Fruit fly (Drosophila melanogaster): ENCODE results near the gene CG42570.

CG42570 gene

DNA sequence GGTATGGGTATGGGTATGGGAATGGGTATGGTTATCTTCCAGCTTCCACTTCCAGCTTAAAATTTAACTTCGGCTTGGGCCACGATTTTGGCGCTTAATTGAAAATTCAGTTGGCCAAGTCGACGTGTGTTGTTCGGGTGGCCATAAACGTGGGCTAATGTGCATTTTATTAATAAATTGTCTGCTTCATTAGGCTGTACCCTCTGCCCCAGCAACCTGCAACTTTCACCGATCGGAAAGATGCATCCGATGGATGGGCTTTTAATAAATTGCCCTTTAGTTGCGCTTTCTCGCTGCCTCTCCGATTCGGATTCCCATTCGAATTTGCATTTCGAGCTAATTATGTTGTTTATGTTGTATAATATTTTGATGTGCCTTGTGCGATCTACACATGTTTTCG lies 22.4 kb upstream of the CG42570 start (continued):
- TF ChIP-seq ci (GFP tag; IDR thresholded peaks at IDR 0.05): 0 out of 3 replicates have a peak, but pooled peaks have one; percentile 12
- TF ChIP-seq D (optimal IDR thresholded peaks at IDR 0.05): no peak
- TF ChIP-seq D (GFP tag; optimal IDR thresholded peaks at IDR 0.05): no peak
- peak; percentile 54; the same call in 1 of the 2 replicates for TF ChIP-seq vvl (GFP tag; IDR thresholded peaks at IDR 0.05)
- no peak for TF ChIP-seq Ets97D (GFP tag; optimal IDR thresholded peaks at IDR 0.05)
- no peak for TF ChIP-seq Camta (GFP tag; optimal IDR thresholded peaks at IDR 0.05)
- no peak for TF ChIP-seq CG16815 (GFP tag; optimal IDR thresholded peaks at IDR 0.05)
- TF ChIP-seq Atf-2 (GFP tag; optimal IDR thresholded peaks at IDR 0.05): no peak
- no peak for TF ChIP-seq E2f1 (GFP tag; IDR thresholded peaks at IDR 0.05)
- TF ChIP-seq CG2120 (GFP tag; optimal IDR thresholded peaks at IDR 0.05): no peak
- no peak for TF ChIP-seq CG1832 (GFP tag; optimal IDR thresholded peaks at IDR 0.05)
- TF ChIP-seq gsb (GFP tag; IDR thresholded peaks at IDR 0.05): no peak
- no peak for TF ChIP-seq CG9727 (GFP tag; optimal IDR thresholded peaks at IDR 0.05)

DNA sequence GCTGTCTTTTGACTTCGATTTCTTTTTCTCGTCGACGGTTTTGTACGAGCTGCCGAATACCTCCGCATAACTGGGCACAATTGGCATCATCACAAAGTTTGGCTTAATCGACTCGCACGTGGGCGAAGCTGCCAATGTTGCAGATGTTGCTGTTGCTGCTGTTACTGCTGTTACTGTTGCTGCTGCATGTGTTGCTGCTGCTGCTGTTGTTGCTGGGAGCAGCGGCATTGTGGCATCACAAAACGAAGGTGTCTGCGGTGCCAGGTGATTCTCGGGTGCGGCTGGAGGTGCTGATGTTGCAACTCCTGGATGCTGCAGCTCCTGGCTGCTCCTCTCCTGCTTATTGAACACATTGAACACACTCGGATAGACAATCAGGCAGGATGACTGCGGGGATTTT lies 19.7 kb upstream of the CG42570 start:
- TF ChIP-seq slbo (GFP tag; IDR thresholded peaks at IDR 0.05) (0 out of 2 replicates have a peak, but pooled peaks have one; percentile 13), H2.0 (GFP tag; IDR thresholded peaks at IDR 0.05) (no peak), CG13123 (GFP tag; optimal IDR thresholded peaks at IDR 0.05) (no peak), zfh2 (GFP tag; optimal IDR thresholded peaks at IDR 0.05) (no peak), CkIIα-i1 (GFP tag; IDR thresholded peaks at IDR 0.05) (no peak), CG9876 (GFP tag; optimal IDR thresholded peaks at IDR 0.05) (no peak), CG14441 (GFP tag; IDR thresholded peaks at IDR 0.05) (no peak), dati (GFP tag; IDR thresholded peaks at IDR 0.05) (no peak), CG7928 (GFP tag; optimal IDR thresholded peaks at IDR 0.05) (no peak), Sry-δ (GFP tag; optimal IDR thresholded peaks at IDR 0.05) (no peak), CG10274 (GFP tag; optimal IDR thresholded peaks at IDR 0.05) (no peak), Ets65A (GFP tag) (peak; percentile 66), CG16815 (GFP tag; optimal IDR thresholded peaks at IDR 0.05) (no peak), Med (GFP tag) (peak; percentile 26), Neu2 (GFP tag; optimal IDR thresholded peaks at IDR 0.05; ENCODE audit: borderline replicate concordance) (no peak), gem (tag; optimal IDR thresholded peaks at IDR 0.05) (no peak), chinmo (GFP tag; IDR thresholded peaks at IDR 0.05; ENCODE audit: partially characterized antibody) (0 out of 4 replicates have a peak, but pooled peaks have one; percentile 9), CG10147 (GFP tag; optimal IDR thresholded peaks at IDR 0.05) (no peak)

DNA sequence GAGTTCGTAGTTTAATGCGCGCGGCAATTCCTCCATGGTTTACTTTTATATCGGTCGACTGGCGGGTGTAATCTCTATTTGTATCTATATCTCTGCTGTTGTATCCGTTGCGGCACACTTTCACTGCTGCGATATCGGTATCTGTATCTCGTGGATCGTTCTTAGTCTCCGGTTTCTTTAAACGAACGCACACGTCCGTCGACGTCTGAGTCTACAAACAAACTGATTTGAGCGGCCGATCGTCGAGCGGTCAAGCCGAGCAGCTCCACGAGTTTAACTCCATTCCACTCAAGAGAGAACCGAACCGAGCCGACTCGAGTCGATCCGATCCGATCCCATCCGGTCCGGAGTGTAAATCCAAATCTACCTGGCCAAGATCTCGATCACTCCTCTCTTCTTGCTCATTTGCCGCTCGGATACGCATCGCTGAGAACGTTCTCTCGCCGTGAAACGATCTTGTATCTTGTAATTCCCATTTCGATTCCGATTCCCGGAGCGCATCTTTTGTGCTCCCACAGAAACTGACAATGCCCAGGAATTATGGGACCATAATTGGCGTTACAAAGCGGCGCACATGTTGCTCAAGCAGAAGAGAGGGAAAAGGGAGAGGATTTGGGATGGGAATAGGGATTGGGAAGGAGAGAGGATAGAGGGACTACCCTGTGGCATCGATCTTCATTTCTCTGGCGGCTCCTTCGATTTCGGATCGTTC lies 17.8 kb upstream of the CG42570 start, which contains the start of gene comm2:
TSS of gene comm2 (minus strand) at position 225 of the 712 bp plus-strand sequence.
- TF ChIP-seq CG14860 (GFP tag; IDR thresholded peaks at IDR 0.05; ENCODE audit: partially characterized antibody) (no peak), da (GFP tag; optimal IDR thresholded peaks at IDR 0.05) (no peak), CG18011 (GFP tag; optimal IDR thresholded peaks at IDR 0.05) (no peak), CG4617 (GFP tag; optimal IDR thresholded peaks at IDR 0.05; ENCODE audit: borderline replicate concordance) (no peak), Oli (tag; optimal IDR thresholded peaks at IDR 0.05) (no peak), dmrt11E (tag; optimal IDR thresholded peaks at IDR 0.05) (no peak), Dek (tag; optimal IDR thresholded peaks at IDR 0.05) (no peak), otp (GFP tag; IDR thresholded peaks at IDR 0.05) (0 out of 3 replicates have a peak, but pooled peaks have one; percentile 50), row (GFP tag; IDR thresholded peaks at IDR 0.05) (no peak), toy (GFP tag; IDR thresholded peaks at IDR 0.05) (no peak), CG17912 (GFP tag; optimal IDR thresholded peaks at IDR 0.05) (no peak), sens (GFP tag) (peak; percentile 68), NK7.1 (GFP tag; optimal IDR thresholded peaks at IDR 0.05) (no peak), CG4360 (GFP tag; IDR thresholded peaks at IDR 0.05) (0 out of 2 replicates have a peak, but pooled peaks have one; percentile 28), NfI (GFP tag; optimal IDR thresholded peaks at IDR 0.05) (no peak), vfl (GFP tag; optimal IDR thresholded peaks at IDR 0.05) (no peak), Rfx (GFP tag; IDR thresholded peaks at IDR 0.05) (no peak), CG7963 (GFP tag; IDR thresholded peaks at IDR 0.05; ENCODE audit: partially characterized antibody) (no peak), dimm (GFP tag; IDR thresholded peaks at IDR 0.05) (no peak), CG7928 (GFP tag; optimal IDR thresholded peaks at IDR 0.05) (no peak), CG6791 (GFP tag; IDR thresholded peaks at IDR 0.05; ENCODE audit: partially characterized antibody) (peak; percentile 60; the same call in 2 of the 3 replicates)
